Fruit fly (Drosophila melanogaster) whole organism, embryonic: ENCODE results near the gene CG4438.
A peak's percentile ranks its signal among the peaks of the same experiment; 100 is the strongest.

ENCODE experiments used
- CG10147 ChIP-seq: fragments of 200-800 bp; sonication (Bioruptor generic); optimal IDR thresholded peaks from 2 replicates; lab custom pipeline; 2019; ENCODE audit warnings: missing biosample characterization, mild to moderate bottlenecking, missing genetic modification characterization, moderate library complexity
- CG10209 ChIP-seq: fragments of 200-800 bp; sonication (Bioruptor generic); optimal IDR thresholded peaks from 3 replicates; lab custom pipeline; 2017; ENCODE audit warnings: missing biosample characterization, mild to moderate bottlenecking, missing genetic modification characterization, missing genetic modification reagents
- CG10543 ChIP-seq: fragments of 200-800 bp; sonication (Bioruptor generic); optimal IDR thresholded peaks from 3 replicates; lab custom pipeline; 2017; ENCODE audit warnings: missing biosample characterization, mild to moderate bottlenecking, missing genetic modification characterization, moderate library complexity
- CG10979 ChIP-seq: fragments of 200-800 bp; sonication (Bioruptor generic); optimal IDR thresholded peaks from 2 replicates; lab custom pipeline; 2018; ENCODE audit warnings: missing biosample characterization, mild to moderate bottlenecking, missing genetic modification characterization, moderate library complexity
- CG11695 ChIP-seq: fragments of 200-800 bp; sonication (Bioruptor generic); IDR thresholded peaks from 3 replicates; pipeline ENCODE4 v1.3.6; 2022; ENCODE audit warnings: missing biosample characterization, missing genetic modification characterization
- CG1233 ChIP-seq: fragments of 200-800 bp; sonication (Bioruptor generic); optimal IDR thresholded peaks from 4 replicates; lab custom pipeline; 2018; ENCODE audit warnings: missing biosample characterization, mild to moderate bottlenecking, missing genetic modification characterization
- CG13296 ChIP-seq: fragments of 200-800 bp; sonication (Bioruptor generic); optimal IDR thresholded peaks from 3 replicates; lab custom pipeline; 2018; ENCODE audit warnings: missing biosample characterization, mild to moderate bottlenecking, missing genetic modification characterization
- CG15514 ChIP-seq: fragments of 200-800 bp; sonication (Bioruptor generic); optimal IDR thresholded peaks from 3 replicates; lab custom pipeline; 2017; ENCODE audit warnings: missing biosample characterization, missing genetic modification characterization, mild to moderate bottlenecking, moderate library complexity, missing genetic modification reagents
- CG1602 ChIP-seq: fragments of 200-800 bp; sonication (Bioruptor generic); optimal IDR thresholded peaks from 3 replicates; lab custom pipeline; 2016; ENCODE audit warnings: missing biosample characterization, missing genetic modification characterization
- CG1647 ChIP-seq: fragments of 200-800 bp; sonication (Bioruptor generic); optimal IDR thresholded peaks from 3 replicates; lab custom pipeline; 2016; ENCODE audit warnings: missing biosample characterization, missing genetic modification characterization
- CG17385 ChIP-seq: fragments of 200-800 bp; sonication (Bioruptor generic); optimal IDR thresholded peaks from 3 replicates; lab custom pipeline; 2018; ENCODE audit warnings: missing biosample characterization, mild to moderate bottlenecking, missing genetic modification characterization
- CG17568 ChIP-seq: fragments of 200-800 bp; sonication (Bioruptor generic); optimal IDR thresholded peaks from 2 replicates; lab custom pipeline; 2018; ENCODE audit warnings: missing biosample characterization, mild to moderate bottlenecking, missing genetic modification characterization, moderate library complexity
- CG18619 ChIP-seq: fragments of 200-800 bp; sonication (Bioruptor generic); optimal IDR thresholded peaks from 3 replicates; lab custom pipeline; 2017; ENCODE audit warnings: missing biosample characterization, mild to moderate bottlenecking, missing genetic modification characterization
- CG2120 ChIP-seq: fragments of 200-800 bp; sonication (Bioruptor generic); optimal IDR thresholded peaks from 3 replicates; lab custom pipeline; 2016; ENCODE audit warnings: missing biosample characterization, missing genetic modification characterization
- CG2678 ChIP-seq: fragments of 200-800 bp; sonication (Bioruptor generic); optimal IDR thresholded peaks from 3 replicates; lab custom pipeline; 2019; ENCODE audit warnings: missing biosample characterization, mild to moderate bottlenecking, missing genetic modification characterization, moderate library complexity
- CG31441 ChIP-seq: fragments of 200-800 bp; sonication (Bioruptor generic); IDR thresholded peaks from 2 replicates; pipeline ENCODE4 v1.3.6; 2022; ENCODE audit warnings: missing biosample characterization, missing genetic modification characterization
- CG32532 ChIP-seq: fragments of 200-800 bp; sonication (Bioruptor generic); IDR thresholded peaks from 2 replicates; pipeline ENCODE4 v1.3.6; 2022; ENCODE audit warnings: missing biosample characterization, missing genetic modification characterization
- CG32772 ChIP-seq: fragments of 200-800 bp; sonication (Bioruptor generic); IDR thresholded peaks from 2 replicates; pipeline ENCODE4 v1.3.6; 2022; ENCODE audit warnings: missing biosample characterization, missing genetic modification characterization
- CG4328 ChIP-seq: fragments of 200-800 bp; sonication (Bioruptor generic); optimal IDR thresholded peaks from 3 replicates; lab custom pipeline; 2017; ENCODE audit warnings: missing biosample characterization, missing genetic modification reagents, missing genetic modification characterization
- CG43689 ChIP-seq: fragments of 200-800 bp; sonication (Bioruptor generic); IDR thresholded peaks from 2 replicates; pipeline ENCODE4 v1.3.6; 2022; ENCODE audit warnings: missing biosample characterization, missing genetic modification characterization
- CG6175 ChIP-seq: fragments of 200-800 bp; sonication (Bioruptor generic); IDR thresholded peaks from 3 replicates; pipeline ENCODE4 v1.3.6; 2022; ENCODE audit warnings: missing biosample characterization, missing genetic modification characterization
- CG6813 ChIP-seq: fragments of 200-800 bp; sonication (Bioruptor generic); optimal IDR thresholded peaks from 2 replicates; lab custom pipeline; 2017; ENCODE audit warnings: missing biosample characterization, missing genetic modification characterization, mild to moderate bottlenecking, moderate library complexity, missing genetic modification reagents
- CG7372 ChIP-seq: fragments of 200-800 bp; sonication (Bioruptor generic); IDR thresholded peaks from 2 replicates; pipeline ENCODE4 v1.3.6; 2022; ENCODE audit warnings: missing biosample characterization, missing genetic modification characterization
- CG8765 ChIP-seq: fragments of 200-800 bp; sonication (Bioruptor generic); IDR thresholded peaks from 2 replicates; pipeline ENCODE4 v1.3.6; 2022; ENCODE audit warnings: missing biosample characterization, missing genetic modification characterization
- CG9437 ChIP-seq: fragments of 200-800 bp; sonication (Bioruptor generic); optimal IDR thresholded peaks from 2 replicates; lab custom pipeline; 2018; ENCODE audit warnings: missing biosample characterization, mild to moderate bottlenecking, missing genetic modification characterization
- CG9817 ChIP-seq: fragments of 200-800 bp; sonication (Bioruptor generic); optimal IDR thresholded peaks from 2 replicates; lab custom pipeline; 2018; ENCODE audit warnings: missing biosample characterization, mild to moderate bottlenecking, missing genetic modification characterization, moderate library complexity
- CoRest ChIP-seq: fragments of 200-800 bp; sonication (Bioruptor generic); optimal IDR thresholded peaks from 3 replicates; lab custom pipeline; 2018; ENCODE audit warnings: missing biosample characterization, mild to moderate bottlenecking, missing genetic modification characterization, moderate library complexity
- D19B ChIP-seq: fragments of 200-800 bp; sonication (Bioruptor generic); optimal IDR thresholded peaks from 2 replicates; lab custom pipeline; 2017; ENCODE audit warnings: missing biosample characterization, mild to moderate bottlenecking, missing genetic modification characterization
- Dbx ChIP-seq: fragments of 200-800 bp; sonication (Bioruptor generic); IDR thresholded peaks from 3 replicates; pipeline ENCODE4 v1.3.6; 2022; ENCODE audit warnings: missing biosample characterization, missing genetic modification characterization
- Fer3 ChIP-seq: fragments of 200-800 bp; sonication (Bioruptor generic); optimal IDR thresholded peaks from 2 replicates; lab custom pipeline; 2018; ENCODE audit warnings: missing biosample characterization, mild to moderate bottlenecking, missing genetic modification characterization, moderate library complexity
- GATAe ChIP-seq: fragments of 200-800 bp; sonication (Bioruptor generic); conservative IDR thresholded peaks from 2 replicates; pipeline ENCODE4 v1.3.6; 2022; ENCODE audit warnings: missing biosample characterization, missing genetic modification characterization
- Gug ChIP-seq: fragments of 200-800 bp; sonication (Bioruptor generic); IDR thresholded peaks from 4 replicates; pipeline ENCODE4 v1.3.6; 2022; ENCODE audit warnings: missing biosample characterization, missing genetic modification characterization
- Hey ChIP-seq: fragments of 200-800 bp; sonication (Bioruptor generic); optimal IDR thresholded peaks from 3 replicates; lab custom pipeline; 2018; ENCODE audit warnings: missing biosample characterization, mild to moderate bottlenecking, missing genetic modification characterization
- Hmr ChIP-seq: fragments of 200-800 bp; sonication (Bioruptor generic); optimal IDR thresholded peaks from 3 replicates; lab custom pipeline; 2017; ENCODE audit warnings: mild to moderate bottlenecking, missing biosample characterization, missing genetic modification reagents, missing genetic modification characterization
- Six4 ChIP-seq: fragments of 200-800 bp; sonication (Bioruptor generic); optimal IDR thresholded peaks from 2 replicates; lab custom pipeline; 2016; ENCODE audit warnings: missing biosample characterization, missing genetic modification characterization
- Sox102F ChIP-seq: fragments of 200-800 bp; sonication (Bioruptor generic); optimal IDR thresholded peaks from 2 replicates; lab custom pipeline; 2018; ENCODE audit warnings: missing biosample characterization, mild to moderate bottlenecking, missing genetic modification characterization, moderate library complexity
- amos ChIP-seq: fragments of 200-800 bp; sonication (Bioruptor generic); IDR thresholded peaks from 2 replicates; pipeline ENCODE4 v1.3.6; 2022; ENCODE audit warnings: missing biosample characterization, missing genetic modification characterization; ENCODE audit not compliant: partially characterized antibody
- cas ChIP-seq: fragments of 200-800 bp; sonication (Bioruptor generic); IDR thresholded peaks from 2 replicates; pipeline ENCODE4 v1.3.6; 2022; ENCODE audit warnings: missing biosample characterization, missing genetic modification characterization
- da ChIP-seq: fragments of 200-800 bp; sonication (Bioruptor generic); optimal IDR thresholded peaks from 2 replicates; lab custom pipeline; 2016; ENCODE audit warnings: missing biosample characterization, missing genetic modification characterization
- dysf ChIP-seq: fragments of 200-800 bp; sonication (Bioruptor generic); IDR thresholded peaks from 3 replicates; pipeline ENCODE4 v1.3.6; 2022; ENCODE audit warnings: missing biosample characterization, missing genetic modification characterization
- ewg ChIP-seq: fragments of 200-800 bp; sonication (Bioruptor generic); optimal IDR thresholded peaks from 3 replicates; lab custom pipeline; 2017; ENCODE audit warnings: mild to moderate bottlenecking, missing biosample characterization, missing genetic modification reagents, missing genetic modification characterization
- fd3F ChIP-seq: fragments of 200-800 bp; sonication (Bioruptor generic); optimal IDR thresholded peaks from 2 replicates; lab custom pipeline; 2018; ENCODE audit warnings: missing biosample characterization, mild to moderate bottlenecking, missing genetic modification characterization, moderate library complexity
- gem ChIP-seq: fragments of 200-800 bp; sonication (Bioruptor generic); optimal IDR thresholded peaks from 2 replicates; lab custom pipeline; 2019; ENCODE audit warnings: missing biosample characterization, mild to moderate bottlenecking, missing genetic modification characterization, moderate library complexity
- nerfin-1 ChIP-seq: fragments of 200-800 bp; sonication (Bioruptor generic); optimal IDR thresholded peaks from 3 replicates; lab custom pipeline; 2019; ENCODE audit warnings: missing biosample characterization, mild to moderate bottlenecking, missing genetic modification characterization, moderate library complexity
- nmo ChIP-seq: fragments of 200-800 bp; sonication (Bioruptor generic); optimal IDR thresholded peaks from 2 replicates; lab custom pipeline; 2018; ENCODE audit warnings: missing biosample characterization, mild to moderate bottlenecking, missing genetic modification characterization, moderate library complexity
- sisA ChIP-seq: fragments of 200-800 bp; sonication (Bioruptor generic); IDR thresholded peaks from 2 replicates; pipeline ENCODE4 v1.3.6; 2022; ENCODE audit warnings: missing biosample characterization, missing genetic modification characterization
- sob ChIP-seq: fragments of 200-800 bp; sonication (Bioruptor generic); IDR thresholded peaks from 2 replicates; pipeline ENCODE4 v1.3.6; 2022; ENCODE audit warnings: missing biosample characterization, missing genetic modification characterization
- sug ChIP-seq: fragments of 200-800 bp; optimal IDR thresholded peaks from 2 replicates; lab custom pipeline; 2019; ENCODE audit warnings: missing biosample characterization, mild to moderate bottlenecking, missing genetic modification characterization, moderate library complexity
- vvl ChIP-seq: fragments of 200-800 bp; sonication (Bioruptor generic); IDR thresholded peaks from 2 replicates; pipeline ENCODE4 v1.3.6; 2022; ENCODE audit warnings: missing biosample characterization, missing genetic modification characterization

Gene CG4438

dm6 chr2L:9387240-9387672, 10.5 kb downstream of the CG4438 start, which contains the start of gene Aldh (continued):
- TF ChIP-seq nerfin-1 (tag; lab: Kevin White, UChicago) (no peak), CG4328 (GFP tag; lab: Kevin White, UChicago) (peak; percentile 20), CG2120 (GFP tag; lab: Kevin White, UChicago) (peak; percentile 52), sug (tag; lab: Kevin White, UChicago) (peak; percentile 49), CG17568 (no peak), CoRest (peak; percentile 58), CG17385 (GFP tag; lab: Kevin White, UChicago) (peak; percentile 30), D19B (peak; percentile 43), CG31441 (GFP tag; lab: Robert Waterston, UW) (0 out of 2 replicates have a peak, but pooled peaks have one; percentile 25), CG1647 (GFP tag; lab: Kevin White, UChicago) (no peak), Gug (peak; percentile 30; the same call in 1 of the 4 replicates), CG6175 (GFP tag; lab: Robert Waterston, UW) (0 out of 3 replicates have a peak, but pooled peaks have one; percentile 34), CG1602 (GFP tag; lab: Kevin White, UChicago) (peak; percentile 11), GATAe (GFP tag; lab: Robert Waterston, UW) (peak; percentile 70), gem (peak; percentile 63), CG18619 (GFP tag; lab: Kevin White, UChicago) (peak; percentile 37), CG10979 (tag; lab: Kevin White, UChicago) (no peak), Six4 (GFP tag; lab: Kevin White, UChicago) (no peak), CG9437 (peak; percentile 14), CG10147 (GFP tag; lab: Kevin White, UChicago) (peak; percentile 49), Dbx (GFP tag; lab: Robert Waterston, UW) (peak; percentile 63), CG9817 (tag; lab: Kevin White, UChicago) (peak; percentile 44), CG32532 (GFP tag; lab: Robert Waterston, UW) (peak; percentile 73), CG10543 (peak; percentile 54), fd3F (peak; percentile 32), CG43689 (no peak), CG11695 (GFP tag; lab: Robert Waterston, UW) (0 out of 3 replicates have a peak, but pooled peaks have one; percentile 30), CG2678 (tag; lab: Kevin White, UChicago) (peak; percentile 75), sob (GFP tag; lab: Robert Waterston, UW) (peak; percentile 40), CG1233 (GFP tag; lab: Kevin White, UChicago) (peak; percentile 11), CG13296 (peak; percentile 40), Hey (tag; lab: Kevin White, UChicago) (peak; percentile 93), da (no peak), CG8765 (GFP tag; lab: Robert Waterston, UW) (peak; percentile 31; the same call in 1 of the 2 replicates), nmo (GFP tag; lab: Kevin White, UChicago) (peak; percentile 19), Sox102F (GFP tag; lab: Kevin White, UChicago) (peak; percentile 7), vvl (GFP tag; lab: Robert Waterston, UW) (peak; percentile 20; the same call in 1 of the 2 replicates), dysf (GFP tag; lab: Robert Waterston, UW) (peak; percentile 53; the same call in 2 of the 3 replicates), CG15514 (peak; percentile 33), ewg (GFP tag; lab: Kevin White, UChicago) (no peak), CG10209 (GFP tag; lab: Kevin White, UChicago) (peak; percentile 37), sisA (GFP tag; lab: Robert Waterston, UW) (no peak), cas (GFP tag; lab: Robert Waterston, UW) (no peak), Fer3 (tag; lab: Kevin White, UChicago) (peak; percentile 10), amos (GFP tag; lab: Robert Waterston, UW) (0 out of 2 replicates have a peak, but pooled peaks have one; percentile 13), CG6813 (GFP tag; lab: Kevin White, UChicago) (no peak), CG7372 (peak; percentile 20; the same call in 1 of the 2 replicates), Hmr (GFP tag; lab: Kevin White, UChicago) (peak; percentile 54), CG32772 (GFP tag; lab: Robert Waterston, UW) (0 out of 2 replicates have a peak, but pooled peaks have one; percentile 5)
